Worm (Caenorhabditis elegans): ENCODE results near the gene Y38C1AA.19.

Gene Y38C1AA.19

ce11 chrIV:210591-210990 lies 50.6 kb downstream of the Y38C1AA.19 start (continued):
- TF ChIP-seq eyg-1 (tag; optimal IDR thresholded peaks at IDR 0.05) (no peak), gmeb-2 (tag; optimal IDR thresholded peaks at IDR 0.05) (no peak), ceh-22 (tag; optimal IDR thresholded peaks at IDR 0.05) (no peak), ceh-19 (GFP tag; optimal IDR thresholded peaks at IDR 0.05) (no peak), ceh-34 (tag; optimal IDR thresholded peaks at IDR 0.05) (no peak), sox-4 (tag; optimal IDR thresholded peaks at IDR 0.05) (no peak)
